Worm (Caenorhabditis elegans) whole organism, young adult: ENCODE results near the gene Y43F8C.13.

Experiments used
- B0261.1 ChIP-seq: sonication (generic microtip); optimal IDR thresholded peaks from 2 replicates; lab custom pipeline; 2016; ENCODE audit warnings: mild to moderate bottlenecking, missing genetic modification characterization, moderate library complexity, missing compliant biosample characterization
- F55B11.4 ChIP-seq: sonication (generic microtip); optimal IDR thresholded peaks from 2 replicates; lab custom pipeline; 2016; ENCODE audit warnings: missing compliant biosample characterization, missing genetic modification characterization, borderline replicate concordance; ENCODE audit not compliant: insufficient read depth
- ceh-91 ChIP-seq: fragments of 200-800 bp; sonication (Bioruptor generic); IDR thresholded peaks from 2 replicates; pipeline ENCODE4 v1.3.6; 2022; ENCODE audit warnings: missing genetic modification reagents, missing genetic modification characterization, missing compliant biosample characterization
- dpl-1 ChIP-seq: fragments of 150-350 bp; optimal IDR thresholded peaks from 2 replicates; lab custom pipeline; 2014; ENCODE audit warnings: missing biosample characterization, missing genetic modification reagents, missing genetic modification characterization
- madf-3 ChIP-seq: fragments of 200-800 bp; sonication (Bioruptor generic); IDR thresholded peaks from 2 replicates; pipeline ENCODE4 v1.3.6; 2022; ENCODE audit warnings: missing genetic modification reagents, missing genetic modification characterization, missing compliant biosample characterization
- nhr-27 ChIP-seq: fragments of 200-800 bp; sonication (Bioruptor generic); optimal IDR thresholded peaks from 2 replicates; lab custom pipeline; 2018; ENCODE audit warnings: mild to moderate bottlenecking, missing genetic modification characterization, moderate library complexity, missing compliant biosample characterization

ce11 chrV:19730280-19730679 lies 33.1 kb upstream of the Y43F8C.13 start, which contains the start of gene Y116F11A.1:
- no peak for TF ChIP-seq madf-3 (GFP tag; lab: Robert Waterston, UW)
- no peak for TF ChIP-seq ceh-91
- TF ChIP-seq dpl-1 (GFP tag; lab: Kevin White, UChicago) = no peak
- no peak for TF ChIP-seq F55B11.4 (tag; lab: Kevin White, UChicago)
- no peak for TF ChIP-seq nhr-27 (tag; lab: Kevin White, UChicago)
- TF ChIP-seq B0261.1 (tag; lab: Kevin White, UChicago) = no peak
